Worm (Caenorhabditis elegans): Measurements from ENCODE around the gene tra-1.

- TF ChIP-seq W03F9.2 (tag; optimal IDR thresholded peaks at IDR 0.05) = no peak
- TF ChIP-seq him-1 (tag; optimal IDR thresholded peaks at IDR 0.05) = no peak
- no peak for TF ChIP-seq dao-5 (tag; optimal IDR thresholded peaks at IDR 0.05)
Observed at ce11 chrIII:11231408-11231807, 36.4 kb upstream of the tra-1 start.

All from whole organism, L4/young adult.